Fruit fly (Drosophila melanogaster): Measurements from ENCODE around the gene loco.
A peak's percentile ranks its signal among the peaks of the same experiment; 100 is the strongest.

dm6 chr3R:22667284-22667958 lies 28.2 kb upstream of the loco start:
- TF ChIP-seq CG4707 (GFP tag; optimal IDR thresholded peaks at IDR 0.05) (peak; percentile 49), Gug (GFP tag; IDR thresholded peaks at IDR 0.05) (no peak), Ets97D (GFP tag; optimal IDR thresholded peaks at IDR 0.05) (peak; percentile 13), nerfin-2 (GFP tag; IDR thresholded peaks at IDR 0.05; ENCODE audit: partially characterized antibody) (no peak), CG13775 (GFP tag; optimal IDR thresholded peaks at IDR 0.05) (peak; percentile 59), Lpt (GFP tag; optimal IDR thresholded peaks at IDR 0.05) (no peak), CG12299 (tag; optimal IDR thresholded peaks at IDR 0.05) (no peak), ara (GFP tag; IDR thresholded peaks at IDR 0.05) (peak; percentile 75; the same call in 1 of the 2 replicates)
